Fruit fly (Drosophila melanogaster): ENCODE results near the gene Akh.

Gene Akh

dm6 chr3L:4169957-4170651 is 28.8 kb downstream of the Akh start, which contains the start of gene Ero1L:
TSS of gene Ero1L (plus strand) at chr3L:4170404.
- peak; percentile 18 for TF ChIP-seq Sox14 (GFP tag; optimal IDR thresholded peaks at IDR 0.05)
- no peak for TF ChIP-seq salr (GFP tag; optimal IDR thresholded peaks at IDR 0.05)
- no peak for TF ChIP-seq CG4318 (GFP tag; optimal IDR thresholded peaks at IDR 0.05)
- no peak for TF ChIP-seq CG34406 (GFP tag; optimal IDR thresholded peaks at IDR 0.05)
- no peak for TF ChIP-seq Sox102F (GFP tag; optimal IDR thresholded peaks at IDR 0.05)
- TF ChIP-seq fkh (GFP tag; optimal IDR thresholded peaks at IDR 0.05): no peak
- TF ChIP-seq CG3032 (tag; optimal IDR thresholded peaks at IDR 0.05): peak; percentile 47
- no peak for TF ChIP-seq achi (GFP tag; optimal IDR thresholded peaks at IDR 0.05)
- TF ChIP-seq CG11294 (GFP tag; IDR thresholded peaks at IDR 0.05): no peak
- no peak for TF ChIP-seq CG10669 (GFP tag; optimal IDR thresholded peaks at IDR 0.05)
- no peak for TF ChIP-seq CG8119 (GFP tag; IDR thresholded peaks at IDR 0.05)
- peak; percentile 76 for TF ChIP-seq dsx (GFP tag; optimal IDR thresholded peaks at IDR 0.05; ENCODE audit: poor library complexity, severe bottlenecking)
- peak; percentile 39 for TF ChIP-seq Smox (GFP tag; optimal IDR thresholded peaks at IDR 0.05)
- TF ChIP-seq CG6808 (GFP tag; optimal IDR thresholded peaks at IDR 0.05): no peak
- no peak for TF ChIP-seq topi (GFP tag; optimal IDR thresholded peaks at IDR 0.05)
- no peak for TF ChIP-seq Hr38 (GFP tag; optimal IDR thresholded peaks at IDR 0.05)
- peak; percentile 45; the same call in 2 of the 3 replicates for TF ChIP-seq eg (GFP tag; IDR thresholded peaks at IDR 0.05)
- peak; percentile 24 for TF ChIP-seq CG31627 (GFP tag; optimal IDR thresholded peaks at IDR 0.05)
- TF ChIP-seq CG3919 (GFP tag; optimal IDR thresholded peaks at IDR 0.05): no peak
- TF ChIP-seq CG6276 (GFP tag; optimal IDR thresholded peaks at IDR 0.05): no peak
- no peak for TF ChIP-seq dac (GFP tag; optimal IDR thresholded peaks at IDR 0.05)
- no peak for TF ChIP-seq spab (GFP tag; optimal IDR thresholded peaks at IDR 0.05)
- TF ChIP-seq CG16779 (tag; optimal IDR thresholded peaks at IDR 0.05): no peak
- TF ChIP-seq CG1621 (tag; optimal IDR thresholded peaks at IDR 0.05): no peak
- TF ChIP-seq Hr4 (GFP tag; optimal IDR thresholded peaks at IDR 0.05): no peak
- no peak for TF ChIP-seq CG6792 (GFP tag; optimal IDR thresholded peaks at IDR 0.05)
- peak; percentile 33 for TF ChIP-seq Met (GFP tag; optimal IDR thresholded peaks at IDR 0.05)
- 0 out of 3 replicates have a peak, but pooled peaks have one; percentile 14 for TF ChIP-seq CG6163 (GFP tag; IDR thresholded peaks at IDR 0.05)
- TF ChIP-seq Eip78C (GFP tag): peak; percentile 49
- no peak for TF ChIP-seq lz (GFP tag; optimal IDR thresholded peaks at IDR 0.05)
- TF ChIP-seq svp (GFP tag): peak; percentile 80
- peak; percentile 13 for TF ChIP-seq net (GFP tag; optimal IDR thresholded peaks at IDR 0.05)
- TF ChIP-seq CG11902 (GFP tag; optimal IDR thresholded peaks at IDR 0.05): no peak
- no peak for TF ChIP-seq OdsH (GFP tag; optimal IDR thresholded peaks at IDR 0.05)
- no peak for TF ChIP-seq Ets21C (GFP tag; optimal IDR thresholded peaks at IDR 0.05)
- peak; percentile 38 for TF ChIP-seq Ets96B (tag; optimal IDR thresholded peaks at IDR 0.05)
- TF ChIP-seq Hr39 (GFP tag; optimal IDR thresholded peaks at IDR 0.05): peak; percentile 4
- TF ChIP-seq Eip93F (GFP tag; optimal IDR thresholded peaks at IDR 0.05): no peak
- peak; percentile 37 for TF ChIP-seq Blimp-1 (GFP tag; optimal IDR thresholded peaks at IDR 0.05)
- TF ChIP-seq CG6854 (GFP tag; optimal IDR thresholded peaks at IDR 0.05): peak; percentile 51
- TF ChIP-seq pdm3 (GFP tag; optimal IDR thresholded peaks at IDR 0.05): peak; percentile 2
- peak in 1 of 2 experiments; percentile 8 for TF ChIP-seq ss (GFP tag; optimal IDR thresholded peaks at IDR 0.05)
- no peak for TF ChIP-seq CG9139 (GFP tag; optimal IDR thresholded peaks at IDR 0.05)
- TF ChIP-seq esn (GFP tag; optimal IDR thresholded peaks at IDR 0.05): peak; percentile 37
- TF ChIP-seq CG11762 (GFP tag; optimal IDR thresholded peaks at IDR 0.05; ENCODE audit: insufficient read depth): no peak
- TF ChIP-seq CG8319 (GFP tag; optimal IDR thresholded peaks at IDR 0.05): no peak
- peak; percentile 41 for TF ChIP-seq cyc (GFP tag; optimal IDR thresholded peaks at IDR 0.05)
- TF ChIP-seq CG7368 (GFP tag; optimal IDR thresholded peaks at IDR 0.05): no peak
- no peak for TF ChIP-seq fd59A (GFP tag; optimal IDR thresholded peaks at IDR 0.05)
- TF ChIP-seq Gug (GFP tag; IDR thresholded peaks at IDR 0.05): 0 out of 2 replicates have a peak, but pooled peaks have one; percentile 9
- peak; percentile 25 for TF ChIP-seq vri (GFP tag; optimal IDR thresholded peaks at IDR 0.05)
